Worm (Caenorhabditis elegans) whole organism, midembryonic: Measurements from ENCODE around the gene F10A3.12.

ENCODE experiments used
- T22C8.4 ChIP-seq: fragments of 200-800 bp; sonication (Bioruptor generic); IDR thresholded peaks from 2 replicates; pipeline ENCODE4 v1.3.6; 2022; ENCODE audit warnings: missing genetic modification characterization, missing compliant biosample characterization
- cog-1 ChIP-seq: sonication (generic microtip); optimal IDR thresholded peaks from 2 replicates; lab custom pipeline; 2016; ENCODE audit warnings: missing genetic modification characterization, missing compliant biosample characterization
- flt-1 ChIP-seq: fragments of 200-800 bp; sonication (Bioruptor generic); IDR thresholded peaks from 2 replicates; pipeline ENCODE4 v1.3.6; 2022; ENCODE audit warnings: missing genetic modification characterization, missing compliant biosample characterization
- klf-2 ChIP-seq: fragments of 200-800 bp; sonication (Bioruptor generic); conservative IDR thresholded peaks from 2 replicates; pipeline ENCODE4 v1.3.6; 2022; ENCODE audit warnings: missing genetic modification reagents, missing genetic modification characterization, missing compliant biosample characterization
- med-1 ChIP-seq: sonication (generic microtip); optimal IDR thresholded peaks from 2 replicates; lab custom pipeline; 2017; ENCODE audit warnings: missing genetic modification characterization, mild to moderate bottlenecking, missing compliant biosample characterization, antibody characterized with exemption, missing genetic modification reagents; ENCODE audit not compliant: insufficient read depth
- ref-1 ChIP-seq: fragments of 200-800 bp; sonication (Bioruptor generic); conservative IDR thresholded peaks from 2 replicates; pipeline ENCODE4 v1.3.6; 2022; ENCODE audit warnings: missing genetic modification reagents, missing genetic modification characterization, missing compliant biosample characterization
- tab-1 ChIP-seq: fragments of 200-800 bp; sonication (Bioruptor generic); IDR thresholded peaks from 2 replicates; pipeline ENCODE4 v1.3.6; 2022; ENCODE audit warnings: missing genetic modification characterization, missing compliant biosample characterization
- ztf-23 ChIP-seq: fragments of 200-800 bp; sonication (Bioruptor generic); IDR thresholded peaks from 2 replicates; pipeline ENCODE4 v1.3.6; 2022; ENCODE audit warnings: missing genetic modification reagents, missing genetic modification characterization, missing compliant biosample characterization
- ztf-29 ChIP-seq: fragments of 200-800 bp; sonication (Bioruptor generic); IDR thresholded peaks from 2 replicates; pipeline ENCODE4 v1.3.6; 2022; ENCODE audit warnings: missing genetic modification reagents, missing genetic modification characterization, missing compliant biosample characterization

DNA sequence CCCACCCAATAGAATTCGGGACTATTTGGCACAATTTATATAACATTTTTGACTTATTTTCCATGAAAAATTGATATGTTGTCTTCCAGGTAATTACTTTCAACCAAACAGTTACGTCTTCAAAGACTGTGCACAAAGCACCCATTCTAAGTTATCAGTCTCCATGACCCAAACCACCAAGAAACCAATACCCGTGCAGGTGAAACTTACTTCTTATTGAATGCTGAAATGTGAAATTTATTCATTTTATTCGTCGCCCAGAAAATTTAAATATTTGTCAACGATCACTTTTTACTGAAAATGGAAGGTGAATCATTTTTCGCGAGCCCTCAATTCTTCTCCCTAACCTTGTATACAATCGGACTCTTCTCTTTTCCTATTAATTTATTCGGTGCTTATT is 26.7 kb downstream of the F10A3.12 start, which contains the start of gene srh-281:
- TF ChIP-seq klf-2 (GFP tag; lab: Robert Waterston, UW) (no peak), ref-1 (GFP tag; lab: Robert Waterston, UW) (no peak), ztf-29 (GFP tag; lab: Robert Waterston, UW) (no peak), cog-1 (tag; lab: Kevin White, UChicago) (no peak), T22C8.4 (no peak), ztf-23 (no peak), tab-1 (GFP tag; lab: Robert Waterston, UW) (no peak), med-1 (GFP tag; lab: Kevin White, UChicago) (no peak), flt-1 (GFP tag; lab: Robert Waterston, UW) (no peak)
